Worm (Caenorhabditis elegans) whole organism, midembryonic: ENCODE data around the gene F55F3.4.

ENCODE experiments used
- T22C8.4 ChIP-seq: fragments of 200-800 bp; sonication (Bioruptor generic); IDR thresholded peaks from 2 replicates; pipeline ENCODE4 v1.3.6; 2022; ENCODE audit warnings: missing genetic modification characterization, missing compliant biosample characterization
- cog-1 ChIP-seq: sonication (generic microtip); optimal IDR thresholded peaks from 2 replicates; lab custom pipeline; 2016; ENCODE audit warnings: missing genetic modification characterization, missing compliant biosample characterization
- flt-1 ChIP-seq: fragments of 200-800 bp; sonication (Bioruptor generic); IDR thresholded peaks from 2 replicates; pipeline ENCODE4 v1.3.6; 2022; ENCODE audit warnings: missing genetic modification characterization, missing compliant biosample characterization
- ztf-23 ChIP-seq: fragments of 200-800 bp; sonication (Bioruptor generic); IDR thresholded peaks from 2 replicates; pipeline ENCODE4 v1.3.6; 2022; ENCODE audit warnings: missing genetic modification reagents, missing genetic modification characterization, missing compliant biosample characterization

ce11 chrX:13838019-13838418 is 52.7 kb downstream of the F55F3.4 start:
- TF ChIP-seq ztf-23 (GFP tag; lab: Robert Waterston, UW) (no peak), flt-1 (GFP tag; lab: Robert Waterston, UW) (no peak), cog-1 (tag; lab: Kevin White, UChicago) (no peak), T22C8.4 (GFP tag; lab: Robert Waterston, UW) (no peak)
